Fruit fly (Drosophila melanogaster): Measurements from ENCODE around the gene CG42688.

CG42688 gene

DNA sequence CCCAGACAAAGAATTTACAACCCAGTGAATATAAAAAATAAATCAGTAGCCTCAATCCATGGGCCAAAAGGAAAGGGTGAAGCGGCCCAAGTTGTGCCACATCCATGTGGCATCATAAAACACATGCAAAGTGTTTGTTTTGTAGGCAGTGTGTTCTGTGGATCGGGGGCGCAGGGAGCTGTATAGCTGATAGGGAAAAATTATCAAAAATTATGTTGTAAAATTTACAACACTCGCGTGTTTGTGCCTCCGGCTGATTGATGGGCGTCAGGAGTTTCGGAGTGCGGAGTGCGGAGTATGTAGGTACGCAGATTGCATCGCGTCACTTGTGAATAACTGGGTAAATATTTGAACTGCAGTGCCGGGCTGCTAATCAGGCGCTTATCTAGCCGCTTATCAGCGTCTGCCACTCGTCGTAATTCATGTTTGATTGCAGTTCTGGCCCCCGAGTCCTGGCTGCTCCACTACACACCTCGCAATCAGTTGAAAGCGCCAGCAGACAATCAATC lies 9.2 kb upstream of the CG42688 start (continued):
- TF ChIP-seq p53 (GFP tag; optimal IDR thresholded peaks at IDR 0.05) (no peak), sens-2 (GFP tag; IDR thresholded peaks at IDR 0.05) (0 out of 2 replicates have a peak, but pooled peaks have one; percentile 33), tio (GFP tag; optimal IDR thresholded peaks at IDR 0.05) (no peak), NFAT (GFP tag; IDR thresholded peaks at IDR 0.05) (no peak), twi (tag; optimal IDR thresholded peaks at IDR 0.05) (peak; percentile 86), CTCF (GFP tag; optimal IDR thresholded peaks at IDR 0.05) (peak; percentile 54), CG1233 (GFP tag; optimal IDR thresholded peaks at IDR 0.05) (peak; percentile 10), CG12219 (GFP tag; optimal IDR thresholded peaks at IDR 0.05) (peak; percentile 21), odd (GFP tag; optimal IDR thresholded peaks at IDR 0.05) (peak; percentile 67), CG10979 (tag; optimal IDR thresholded peaks at IDR 0.05) (peak; percentile 55), Hr78 (GFP tag; optimal IDR thresholded peaks at IDR 0.05) (peak in 1 of 2 experiments; percentile 58), Hmx (GFP tag; optimal IDR thresholded peaks at IDR 0.05) (no peak), NK7.1 (GFP tag; optimal IDR thresholded peaks at IDR 0.05) (no peak), Blimp-1 (GFP tag; optimal IDR thresholded peaks at IDR 0.05) (peak; percentile 30), CG8388 (GFP tag; optimal IDR thresholded peaks at IDR 0.05) (peak; percentile 48), salm (tag; optimal IDR thresholded peaks at IDR 0.05) (peak; percentile 38), D19A (tag; optimal IDR thresholded peaks at IDR 0.05) (peak; percentile 3), CG3407 (GFP tag; optimal IDR thresholded peaks at IDR 0.05) (peak; percentile 52), en (GFP tag; optimal IDR thresholded peaks at IDR 0.05) (peak; percentile 0), nau (GFP tag; optimal IDR thresholded peaks at IDR 0.05) (peak; percentile 68), MTF-1 (GFP tag; optimal IDR thresholded peaks at IDR 0.05; ENCODE audit: borderline replicate concordance) (peak; percentile 38), Lhr (GFP tag; optimal IDR thresholded peaks at IDR 0.05) (peak; percentile 31), Jarid2 (GFP tag; optimal IDR thresholded peaks at IDR 0.05) (peak; percentile 23), Hr51 (GFP tag; optimal IDR thresholded peaks at IDR 0.05) (peak in 1 of 2 experiments; percentile 6), ara (GFP tag; IDR thresholded peaks at IDR 0.05) (peak; percentile 18; the same call in 1 of the 2 replicates), CG10431 (GFP tag; optimal IDR thresholded peaks at IDR 0.05) (peak; percentile 18), Asciz (GFP tag; optimal IDR thresholded peaks at IDR 0.05) (peak; percentile 66), bab2 (GFP tag; optimal IDR thresholded peaks at IDR 0.05) (no peak), sqz (GFP tag; optimal IDR thresholded peaks at IDR 0.05) (peak; percentile 80), grn (GFP tag; optimal IDR thresholded peaks at IDR 0.05) (peak; percentile 93), Sry-β (GFP tag; optimal IDR thresholded peaks at IDR 0.05) (peak; percentile 43), CG34376 (GFP tag; optimal IDR thresholded peaks at IDR 0.05) (peak; percentile 8), nerfin-1 (tag; optimal IDR thresholded peaks at IDR 0.05) (peak; percentile 64), CG15514 (GFP tag; optimal IDR thresholded peaks at IDR 0.05) (peak; percentile 16), CG16813 (GFP tag; IDR thresholded peaks at IDR 0.05; ENCODE audit: partially characterized antibody) (no peak), CG6254 (GFP tag; optimal IDR thresholded peaks at IDR 0.05) (peak; percentile 70), CG2712 (tag; optimal IDR thresholded peaks at IDR 0.05) (peak; percentile 62), CkIIα-i1 (GFP tag; IDR thresholded peaks at IDR 0.05) (no peak), CG8478 (optimal IDR thresholded peaks at IDR 0.05) (no peak), Rfx (GFP tag; IDR thresholded peaks at IDR 0.05) (no peak), CG12071 (GFP tag; optimal IDR thresholded peaks at IDR 0.05) (peak; percentile 58), CG15696 (tag; optimal IDR thresholded peaks at IDR 0.05) (peak; percentile 24), CG7745 (tag; optimal IDR thresholded peaks at IDR 0.05) (peak; percentile 90), Vsx1 (GFP tag; optimal IDR thresholded peaks at IDR 0.05) (peak; percentile 75), exex (tag; optimal IDR thresholded peaks at IDR 0.05) (peak; percentile 72), CG4617 (GFP tag; optimal IDR thresholded peaks at IDR 0.05; ENCODE audit: borderline replicate concordance) (no peak), wek (GFP tag; optimal IDR thresholded peaks at IDR 0.05) (peak; percentile 44), CG8765 (GFP tag; IDR thresholded peaks at IDR 0.05) (0 out of 2 replicates have a peak, but pooled peaks have one; percentile 42), CG15269 (tag; optimal IDR thresholded peaks at IDR 0.05) (no peak)

All from whole organism, embryonic.